Fruit fly (Drosophila melanogaster): ENCODE measurements around the gene Tpt.
A peak's percentile ranks its signal among the peaks of the same experiment; 100 is the strongest.

Tpt gene

DNA sequence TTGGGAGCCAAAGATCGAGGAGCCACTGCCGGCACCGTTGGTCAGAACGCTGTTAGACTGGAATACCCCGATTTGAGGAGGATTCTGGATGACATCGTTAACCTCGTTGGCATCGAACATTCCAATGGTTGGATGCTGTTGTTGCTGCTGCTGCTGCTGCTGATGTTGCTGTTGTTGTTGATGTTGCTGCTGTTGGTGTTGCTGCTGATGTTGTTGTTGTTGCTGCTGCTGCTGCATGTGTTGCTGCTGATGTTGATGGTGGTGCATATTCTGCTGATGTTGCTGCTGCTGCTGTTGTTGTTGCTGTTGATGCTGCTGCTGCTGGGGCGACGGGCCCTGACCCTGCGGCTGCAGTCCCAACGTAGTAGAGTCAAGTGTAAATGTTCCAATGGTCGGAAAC, 32.5 kb upstream of the Tpt start:
- no peak for TF ChIP-seq CG15696 (tag; optimal IDR thresholded peaks at IDR 0.05)
- TF ChIP-seq chn (GFP tag; optimal IDR thresholded peaks at IDR 0.05): no peak
- TF ChIP-seq CG4360 (GFP tag; IDR thresholded peaks at IDR 0.05): peak; percentile 72
- TF ChIP-seq E2f2 (GFP tag; IDR thresholded peaks at IDR 0.05): no peak
- TF ChIP-seq jigr1 (GFP tag; IDR thresholded peaks at IDR 0.05): no peak
- TF ChIP-seq kay (GFP tag; optimal IDR thresholded peaks at IDR 0.05): no peak
- no peak for TF ChIP-seq gcm (GFP tag; optimal IDR thresholded peaks at IDR 0.05)
- TF ChIP-seq Dfd (GFP tag; optimal IDR thresholded peaks at IDR 0.05): peak in 1 of 2 experiments; percentile 78
- no peak for TF ChIP-seq gcm2 (GFP tag; optimal IDR thresholded peaks at IDR 0.05)
- no peak for TF ChIP-seq CG31365 (tag; optimal IDR thresholded peaks at IDR 0.05)
- 0 out of 2 replicates have a peak, but pooled peaks have one; percentile 15 for TF ChIP-seq CG14014 (GFP tag; IDR thresholded peaks at IDR 0.05)
- TF ChIP-seq CG8089 (GFP tag; optimal IDR thresholded peaks at IDR 0.05): no peak
- TF ChIP-seq Elba2 (GFP tag; optimal IDR thresholded peaks at IDR 0.05): no peak
- no peak for TF ChIP-seq onecut (GFP tag; IDR thresholded peaks at IDR 0.05)

DNA sequence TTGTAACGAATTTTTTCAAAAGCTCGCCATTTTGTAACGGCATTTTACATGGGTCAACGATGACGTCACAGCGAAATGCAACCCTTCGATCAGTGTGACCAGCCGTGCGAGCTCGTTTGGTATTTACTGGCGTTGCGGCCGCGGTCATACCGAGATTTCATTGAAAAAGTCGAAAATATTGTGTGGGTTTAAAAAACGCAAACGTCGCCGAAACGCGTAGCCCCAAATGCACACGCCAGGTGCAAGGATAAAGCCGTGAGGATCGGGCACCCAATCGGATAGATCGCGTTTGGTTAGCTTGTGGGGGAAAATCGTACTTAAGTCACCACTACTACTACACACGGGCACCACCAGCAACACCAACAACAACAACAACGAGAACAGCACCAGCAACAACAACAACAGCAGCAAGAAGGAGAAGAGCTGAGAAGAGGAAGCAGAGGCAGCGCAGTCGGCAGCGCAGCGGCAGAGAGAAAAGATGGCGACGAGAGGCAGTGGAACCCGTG, 19.8 kb upstream of the Tpt start, which contains the start of gene Cbl:
Gene Cbl, plus strand, starts transcription at position 124 of the 506 bp plus-strand sequence.
- TF ChIP-seq CG15479 (GFP tag; optimal IDR thresholded peaks at IDR 0.05): no peak
- TF ChIP-seq dmrt99B (tag; optimal IDR thresholded peaks at IDR 0.05): no peak
- TF ChIP-seq dan (GFP tag; IDR thresholded peaks at IDR 0.05): no peak
- TF ChIP-seq dpn (GFP tag; optimal IDR thresholded peaks at IDR 0.05): peak in 1 of 2 experiments; percentile 5
- TF ChIP-seq CG7271 (tag; optimal IDR thresholded peaks at IDR 0.05): no peak
- TF ChIP-seq Fer1 (GFP tag; optimal IDR thresholded peaks at IDR 0.05): peak; percentile 49
- TF ChIP-seq lilli (GFP tag; optimal IDR thresholded peaks at IDR 0.05): peak; percentile 21
- TF ChIP-seq lov (optimal IDR thresholded peaks at IDR 0.05): no peak
- TF ChIP-seq lov (GFP tag; IDR thresholded peaks at IDR 0.05): no peak
- no peak for TF ChIP-seq Hand (GFP tag; optimal IDR thresholded peaks at IDR 0.05)
- TF ChIP-seq Asciz (GFP tag; optimal IDR thresholded peaks at IDR 0.05): no peak
- no peak for TF ChIP-seq rib (GFP tag; IDR thresholded peaks at IDR 0.05)
- TF ChIP-seq CG4854 (GFP tag; optimal IDR thresholded peaks at IDR 0.05): peak; percentile 12
- no peak for TF ChIP-seq Nf-YC (tag; optimal IDR thresholded peaks at IDR 0.05)
- TF ChIP-seq CG1233 (GFP tag; optimal IDR thresholded peaks at IDR 0.05): no peak
- TF ChIP-seq maf-S (GFP tag; optimal IDR thresholded peaks at IDR 0.05): no peak
- TF ChIP-seq Optix (GFP tag; IDR thresholded peaks at IDR 0.05): no peak
- no peak; the same call in 1 of the 2 replicates for TF ChIP-seq sna (GFP tag; IDR thresholded peaks at IDR 0.05; ENCODE audit: partially characterized antibody)
- no peak for TF ChIP-seq en (GFP tag; optimal IDR thresholded peaks at IDR 0.05)
- no peak for TF ChIP-seq hkb (optimal IDR thresholded peaks at IDR 0.05)
- TF ChIP-seq hkb (GFP tag; IDR thresholded peaks at IDR 0.05): no peak
- peak; percentile 36 for TF ChIP-seq CG10462 (GFP tag; optimal IDR thresholded peaks at IDR 0.05)
- TF ChIP-seq Stat92E (GFP tag; optimal IDR thresholded peaks at IDR 0.05): peak in 1 of 3 experiments; percentile 76
- no peak for TF ChIP-seq CTCF (GFP tag; optimal IDR thresholded peaks at IDR 0.05)
- no peak for TF ChIP-seq sd (tag; optimal IDR thresholded peaks at IDR 0.05)
- peak; percentile 51 for TF ChIP-seq HLHmδ (GFP tag; optimal IDR thresholded peaks at IDR 0.05)
- no peak for TF ChIP-seq Neu2 (GFP tag; optimal IDR thresholded peaks at IDR 0.05; ENCODE audit: borderline replicate concordance)
- TF ChIP-seq CG17328 (GFP tag; IDR thresholded peaks at IDR 0.05): no peak
- no peak for TF ChIP-seq CG10147 (GFP tag; optimal IDR thresholded peaks at IDR 0.05)
- TF ChIP-seq Eip74EF (GFP tag; optimal IDR thresholded peaks at IDR 0.05): no peak
- no peak for TF ChIP-seq CG12942 (GFP tag; optimal IDR thresholded peaks at IDR 0.05)
- TF ChIP-seq CG2199 (GFP tag; IDR thresholded peaks at IDR 0.05): no peak
- no peak for TF ChIP-seq sens-2 (GFP tag; IDR thresholded peaks at IDR 0.05)
- no peak for TF ChIP-seq Dfd (GFP tag; optimal IDR thresholded peaks at IDR 0.05)
- no peak for TF ChIP-seq so (GFP tag; IDR thresholded peaks at IDR 0.05)
- TF ChIP-seq MESR4 (GFP tag; optimal IDR thresholded peaks at IDR 0.05): peak; percentile 99
- no peak for TF ChIP-seq gsb (GFP tag; IDR thresholded peaks at IDR 0.05)
- no peak for TF ChIP-seq CG1024 (GFP tag; IDR thresholded peaks at IDR 0.05)
- no peak for TF ChIP-seq ham (GFP tag; IDR thresholded peaks at IDR 0.05)

Measured in whole organism, embryonic.